Fruit fly (Drosophila melanogaster): ENCODE results near the gene Tom70.

- TF ChIP-seq CG8478 (optimal IDR thresholded peaks at IDR 0.05) (no peak), psq (optimal IDR thresholded peaks at IDR 0.05) (no peak), usp (GFP tag; optimal IDR thresholded peaks at IDR 0.05) (no peak), pan (optimal IDR thresholded peaks at IDR 0.05) (no peak), Dll (optimal IDR thresholded peaks at IDR 0.05) (no peak), EcR (GFP tag; optimal IDR thresholded peaks at IDR 0.05) (no peak)
Measured at dm6 chr2L:12063035-12063434, 24.7 kb upstream of the Tom70 start, which contains the start of gene Rab3-GAP.
